Worm (Caenorhabditis elegans) whole organism, mixed stage, embryonic: ENCODE data around the gene T04C12.1.

Source experiments
- M03D4.4 ChIP-seq: sonication (generic microtip); optimal IDR thresholded peaks from 2 replicates; lab custom pipeline; 2017; ENCODE audit warnings: mild to moderate bottlenecking, missing genetic modification characterization, missing compliant biosample characterization
- bed-3 ChIP-seq: fragments of 200-800 bp; sonication (Bioruptor generic); optimal IDR thresholded peaks from 3 replicates; lab custom pipeline; 2018; ENCODE audit warnings: mild to moderate bottlenecking, missing genetic modification characterization, moderate library complexity, missing compliant biosample characterization
- ceh-39 ChIP-seq: fragments of 150-350 bp; optimal IDR thresholded peaks from 2 replicates; lab custom pipeline; 2014; ENCODE audit warnings: missing biosample characterization, missing genetic modification characterization
- ceh-43 ChIP-seq: fragments of 200-800 bp; sonication (Bioruptor generic); optimal IDR thresholded peaks from 2 replicates; lab custom pipeline; 2018; ENCODE audit warnings: mild to moderate bottlenecking, missing genetic modification characterization, moderate library complexity, missing compliant biosample characterization
- ceh-83 ChIP-seq: fragments of 200-800 bp; sonication (Bioruptor generic); optimal IDR thresholded peaks from 2 replicates; lab custom pipeline; 2018; ENCODE audit warnings: mild to moderate bottlenecking, missing genetic modification characterization, missing compliant biosample characterization
- ces-1 ChIP-seq: fragments of 150-350 bp; optimal IDR thresholded peaks from 2 replicates; lab custom pipeline; 2014; ENCODE audit warnings: missing biosample characterization, missing genetic modification reagents, missing genetic modification characterization
- cnd-1 ChIP-seq: fragments of 200-800 bp; sonication (Bioruptor generic); optimal IDR thresholded peaks from 2 replicates; lab custom pipeline; 2018; ENCODE audit warnings: mild to moderate bottlenecking, missing genetic modification characterization, missing compliant biosample characterization
- drap-1 ChIP-seq: fragments of 200-800 bp; sonication (Bioruptor generic); optimal IDR thresholded peaks from 3 replicates; lab custom pipeline; 2018; ENCODE audit warnings: mild to moderate bottlenecking, missing genetic modification characterization, missing compliant biosample characterization
- elt-1 ChIP-seq: sonication (generic microtip); optimal IDR thresholded peaks from 2 replicates; lab custom pipeline; 2017; ENCODE audit warnings: missing genetic modification characterization, mild to moderate bottlenecking, missing compliant biosample characterization, antibody characterized with exemption, moderate library complexity, borderline replicate concordance; ENCODE audit not compliant: insufficient read depth
- flh-1 ChIP-seq: fragments of 200-800 bp; sonication (Bioruptor generic); optimal IDR thresholded peaks from 2 replicates; lab custom pipeline; 2018; ENCODE audit warnings: mild to moderate bottlenecking, missing genetic modification characterization, moderate library complexity, missing compliant biosample characterization
- ham-2 ChIP-seq: fragments of 200-800 bp; sonication (Bioruptor generic); optimal IDR thresholded peaks from 2 replicates; lab custom pipeline; 2018; ENCODE audit warnings: mild to moderate bottlenecking, missing genetic modification characterization, missing compliant biosample characterization
- hlh-1 ChIP-seq: fragments of 150-350 bp; optimal IDR thresholded peaks from 2 replicates; lab custom pipeline; 2014; ENCODE audit warnings: missing biosample characterization, missing genetic modification reagents, missing genetic modification characterization
- lin-13 ChIP-seq: fragments of 150-350 bp; optimal IDR thresholded peaks from 2 replicates; lab custom pipeline; 2014; ENCODE audit warnings: missing biosample characterization, missing genetic modification characterization
- lin-32 ChIP-seq: fragments of 200-800 bp; sonication (Bioruptor generic); optimal IDR thresholded peaks from 2 replicates; lab custom pipeline; 2018; ENCODE audit warnings: mild to moderate bottlenecking, missing genetic modification characterization, missing compliant biosample characterization
- lsy-2 ChIP-seq: fragments of 150-350 bp; optimal IDR thresholded peaks from 2 replicates; lab custom pipeline; 2014; ENCODE audit warnings: missing biosample characterization, missing genetic modification characterization
- mab-5 ChIP-seq: fragments of 150-350 bp; optimal IDR thresholded peaks from 2 replicates; lab custom pipeline; 2014; ENCODE audit warnings: missing biosample characterization, missing genetic modification characterization
- mep-1 ChIP-seq: fragments of 150-350 bp; optimal IDR thresholded peaks from 2 replicates; lab custom pipeline; 2017; ENCODE audit warnings: missing biosample characterization, missing genetic modification reagents, missing genetic modification characterization, inconsistent platforms
- nhr-2 ChIP-seq: fragments of 150-350 bp; optimal IDR thresholded peaks from 2 replicates; lab custom pipeline; 2014; ENCODE audit warnings: missing biosample characterization, missing genetic modification characterization
- nhr-237 ChIP-seq: fragments of 150-350 bp; optimal IDR thresholded peaks from 2 replicates; lab custom pipeline; 2014; ENCODE audit warnings: missing biosample characterization, missing genetic modification characterization
- nhr-76 ChIP-seq: sonication (generic microtip); optimal IDR thresholded peaks from 2 replicates; lab custom pipeline; 2017; ENCODE audit warnings: missing biosample characterization, missing genetic modification characterization
- pha-4 ChIP-seq: fragments of 150-350 bp; optimal IDR thresholded peaks from 2 replicates; lab custom pipeline; 2018; ENCODE audit warnings: missing biosample characterization, missing genetic modification reagents, missing genetic modification characterization
- sem-2 ChIP-seq: fragments of 200-800 bp; sonication (Bioruptor generic); optimal IDR thresholded peaks from 2 replicates; lab custom pipeline; 2018; ENCODE audit warnings: mild to moderate bottlenecking, missing genetic modification characterization, missing compliant biosample characterization
- snpc-4 ChIP-seq: fragments of 150-350 bp; optimal IDR thresholded peaks from 2 replicates; lab custom pipeline; 2014; ENCODE audit warnings: missing biosample characterization, missing genetic modification characterization
- sptf-1 ChIP-seq: sonication (generic microtip); optimal IDR thresholded peaks from 2 replicates; lab custom pipeline; 2017; ENCODE audit warnings: mild to moderate bottlenecking, missing genetic modification characterization, moderate library complexity, missing compliant biosample characterization
- unc-120 ChIP-seq: sonication (generic microtip); optimal IDR thresholded peaks from 2 replicates; lab custom pipeline; 2017; ENCODE audit warnings: missing genetic modification characterization, missing compliant biosample characterization; ENCODE audit not compliant: poor library complexity, severe bottlenecking
- unc-39 ChIP-seq: fragments of 150-350 bp; optimal IDR thresholded peaks from 2 replicates; lab custom pipeline; 2014; ENCODE audit warnings: missing biosample characterization, missing genetic modification characterization
- unc-62 ChIP-seq: fragments of 150-350 bp; optimal IDR thresholded peaks from 2 replicates; lab custom pipeline; 2014; ENCODE audit warnings: missing biosample characterization, missing genetic modification reagents, missing genetic modification characterization

The T04C12.1 gene

ce11 chrV:11078874-11079273 is 19.8 kb upstream of the T04C12.1 start:
- no peak for TF ChIP-seq ceh-43 (GFP tag; lab: Kevin White, UChicago)
- no peak for TF ChIP-seq lin-32 (GFP tag; lab: Kevin White, UChicago)
- no peak for TF ChIP-seq nhr-76 (tag; lab: Kevin White, UChicago)

- TF ChIP-seq flh-1 (GFP tag; lab: Kevin White, UChicago) (no peak), ceh-39 (tag; lab: Kevin White, UChicago) (peak; percentile 74), M03D4.4 (tag; lab: Kevin White, UChicago) (no peak), bed-3 (GFP tag; lab: Kevin White, UChicago) (no peak), ceh-83 (GFP tag; lab: Kevin White, UChicago) (no peak), lin-13 (tag; lab: Kevin White, UChicago) (peak; percentile 67), ces-1 (GFP tag; lab: Kevin White, UChicago) (peak; percentile 69), ham-2 (no peak), nhr-237 (peak; percentile 19), lsy-2 (tag; lab: Kevin White, UChicago) (peak; percentile 64), unc-120 (peak; percentile 46), ceh-43 (GFP tag; lab: Kevin White, UChicago) (no peak), cnd-1 (peak; percentile 49), mab-5 (tag; lab: Kevin White, UChicago) (no peak), nhr-76 (tag; lab: Kevin White, UChicago) (no peak), drap-1 (no peak), pha-4 (tag; lab: Kevin White, UChicago) (peak; percentile 76), nhr-2 (tag; lab: Kevin White, UChicago) (no peak), mep-1 (tag; lab: Kevin White, UChicago) (peak; percentile 79)
Measured at ce11 chrV:11078104-11078724, 19.1 kb upstream of the T04C12.1 start, which contains the start of gene act-2. Gene act-2, minus strand, starts transcription at chrV:11078154.

DNA sequence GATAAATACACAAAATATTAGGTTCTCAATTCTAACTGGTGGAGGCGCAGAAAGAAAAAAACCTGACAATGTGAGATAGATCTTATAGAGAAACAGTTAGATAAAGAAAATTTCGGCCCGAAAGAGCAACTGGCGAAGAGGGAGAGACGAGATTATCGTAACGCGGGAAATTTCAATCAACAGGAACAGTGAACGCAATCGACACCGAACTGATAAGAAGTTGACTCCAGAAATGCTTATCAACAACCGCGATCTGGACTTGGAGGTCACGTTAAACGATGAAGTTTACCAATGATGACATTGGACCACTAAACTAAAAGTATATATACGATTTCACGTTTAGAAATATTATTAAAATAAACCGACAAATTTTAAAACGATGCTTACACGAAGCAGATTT is 17.3 kb upstream of the T04C12.1 start:
- TF ChIP-seq hlh-1 (tag; lab: Kevin White, UChicago) (no peak), elt-1 (tag; lab: Kevin White, UChicago) (peak; percentile 92), unc-120 (no peak)

ce11 chrV:11076028-11076402 is 16.9 kb upstream of the T04C12.1 start:
- TF ChIP-seq sem-2 (GFP tag; lab: Kevin White, UChicago) (no peak), lin-13 (tag; lab: Kevin White, UChicago) (no peak), mep-1 (tag; lab: Kevin White, UChicago) (no peak), unc-120 (no peak), ces-1 (GFP tag; lab: Kevin White, UChicago) (no peak)

DNA sequence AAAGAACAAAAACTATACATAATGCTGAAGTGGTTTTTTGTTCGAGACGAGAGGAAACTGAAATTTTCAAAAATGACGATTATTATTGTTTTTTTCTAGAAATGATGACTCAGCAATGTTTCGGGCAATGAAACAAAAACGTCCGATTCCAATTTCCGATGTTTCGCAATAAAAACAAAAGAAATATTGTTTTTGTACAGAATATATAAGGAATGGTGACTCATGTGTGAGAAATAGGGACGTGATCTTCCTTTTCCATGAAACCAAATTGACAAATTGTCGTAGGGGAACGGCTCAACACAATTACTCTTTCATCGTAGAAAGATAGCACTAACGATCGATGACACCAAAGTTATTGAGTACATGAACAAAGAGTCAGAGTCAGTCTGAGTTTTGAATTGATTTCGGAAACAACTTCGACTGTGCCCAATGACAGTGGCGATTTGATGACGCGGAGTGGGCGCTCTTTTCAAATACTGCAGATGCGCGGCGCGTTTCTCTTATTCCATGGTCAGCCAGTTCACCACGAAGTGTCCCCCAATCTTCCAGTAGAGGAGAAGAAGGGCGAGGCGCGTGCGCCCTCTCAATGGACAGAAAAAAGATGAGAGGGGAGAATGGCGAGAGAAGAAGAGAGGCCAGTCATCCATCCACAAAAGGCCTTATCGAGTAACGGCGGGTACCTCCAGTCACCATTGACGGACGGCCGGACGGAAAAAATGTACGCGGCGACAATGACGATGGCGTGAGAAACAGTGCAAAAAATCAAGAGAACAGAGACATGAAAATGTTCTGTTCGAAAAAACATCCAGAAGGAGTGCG is 16.3 kb upstream of the T04C12.1 start:
- TF ChIP-seq hlh-1 (tag; lab: Kevin White, UChicago) (no peak), drap-1 (peak; percentile 3), nhr-2 (tag; lab: Kevin White, UChicago) (no peak), ceh-83 (GFP tag; lab: Kevin White, UChicago) (no peak), unc-39 (tag; lab: Kevin White, UChicago) (no peak), ceh-43 (GFP tag; lab: Kevin White, UChicago) (no peak), unc-120 (peak; percentile 8), bed-3 (GFP tag; lab: Kevin White, UChicago) (no peak), sptf-1 (tag; lab: Kevin White, UChicago) (no peak), nhr-76 (tag; lab: Kevin White, UChicago) (no peak), snpc-4 (tag; lab: Kevin White, UChicago) (no peak)

DNA sequence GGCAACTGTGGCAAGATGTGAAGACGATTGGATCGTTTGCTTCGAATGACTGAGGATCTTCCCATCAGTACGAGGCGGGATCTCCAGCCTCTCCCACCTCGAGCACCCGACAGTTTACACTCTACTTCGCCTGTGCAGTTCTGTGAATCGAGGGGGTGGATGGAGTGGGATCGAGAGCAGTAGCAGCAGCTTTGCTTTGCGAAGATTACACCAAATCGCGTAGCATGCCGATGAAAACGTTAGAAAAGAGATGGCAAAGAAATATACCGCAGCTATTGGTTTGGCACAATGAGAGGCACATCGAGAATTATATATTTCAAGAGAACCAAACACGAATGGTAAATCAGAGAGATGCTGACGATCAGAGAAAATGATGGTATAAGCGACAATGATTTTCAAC is 15.4 kb upstream of the T04C12.1 start, which contains the start of gene act-3:
TSS of gene act-3 (minus strand) at position 51 of the 400 bp plus-strand sequence.
- no peak for TF ChIP-seq lin-32 (GFP tag; lab: Kevin White, UChicago)
- TF ChIP-seq flh-1 (GFP tag; lab: Kevin White, UChicago) = no peak
- TF ChIP-seq sem-2 (GFP tag; lab: Kevin White, UChicago) = no peak
- TF ChIP-seq hlh-1 (tag; lab: Kevin White, UChicago) = peak; percentile 84
- no peak for TF ChIP-seq cnd-1
- peak; percentile 6 for TF ChIP-seq unc-62 (GFP tag; lab: Kevin White, UChicago)
- TF ChIP-seq unc-120 = peak; percentile 93
- no peak for TF ChIP-seq lin-13 (tag; lab: Kevin White, UChicago)
- TF ChIP-seq pha-4 (tag; lab: Kevin White, UChicago) = peak; percentile 3
- TF ChIP-seq, all 35 proteins: peak for 4
